Worm (Caenorhabditis elegans) whole organism, L1 larva: ENCODE data around the gene btb-8.

Source experiments
- C04F5.9 ChIP-seq: sonication (generic microtip); optimal IDR thresholded peaks from 2 replicates; lab custom pipeline; 2016; ENCODE audit warnings: missing genetic modification characterization, missing compliant biosample characterization
- C16A3.4 ChIP-seq: fragments of 150-350 bp; optimal IDR thresholded peaks from 2 replicates; lab custom pipeline; 2014; ENCODE audit warnings: missing biosample characterization, missing genetic modification characterization
- C34B4.2 ChIP-seq: sonication (generic microtip); optimal IDR thresholded peaks from 2 replicates; lab custom pipeline; 2017; ENCODE audit warnings: mild to moderate bottlenecking, missing genetic modification characterization, missing compliant biosample characterization
- F16B12.6 ChIP-seq: fragments of 150-350 bp; optimal IDR thresholded peaks from 2 replicates; lab custom pipeline; 2014; ENCODE audit warnings: missing biosample characterization, missing genetic modification characterization
- Y116A8C.19 ChIP-seq: sonication (generic microtip); optimal IDR thresholded peaks from 2 replicates; lab custom pipeline; 2016; ENCODE audit warnings: missing compliant biosample characterization, missing genetic modification characterization, borderline replicate concordance
- aha-1 ChIP-seq: fragments of 150-350 bp; optimal IDR thresholded peaks from 2 replicates; lab custom pipeline; 2014; ENCODE audit warnings: missing biosample characterization, missing genetic modification characterization
- alr-1 ChIP-seq: fragments of 200-800 bp; sonication (Bioruptor generic); optimal IDR thresholded peaks from 2 replicates; lab custom pipeline; 2018; ENCODE audit warnings: borderline replicate concordance, mild to moderate bottlenecking, missing genetic modification characterization, missing compliant biosample characterization
- ama-1 ChIP-seq: fragments of 150-350 bp; optimal IDR thresholded peaks from 2 replicates; lab custom pipeline; 2014
- blmp-1 ChIP-seq: fragments of 150-350 bp; optimal IDR thresholded peaks from 2 replicates; lab custom pipeline; 2014; ENCODE audit warnings: missing biosample characterization, missing genetic modification characterization
- ceh-8 ChIP-seq: fragments of 200-800 bp; sonication (Bioruptor generic); optimal IDR thresholded peaks from 2 replicates; lab custom pipeline; 2018; ENCODE audit warnings: mild to moderate bottlenecking, missing genetic modification characterization, moderate library complexity, missing compliant biosample characterization
- ceh-82 ChIP-seq, 3 experiments: fragments of 150-350 bp in 1 of 3; sonication (generic microtip) in 2 of 3; optimal IDR thresholded peaks; 2 replicates each; lab custom pipeline; 2014 to 2017; ENCODE audit warnings: missing biosample characterization in 3 of 3, missing genetic modification characterization in 3 of 3
- ceh-88 ChIP-seq: fragments of 200-800 bp; sonication (Bioruptor generic); IDR thresholded peaks from 2 replicates; pipeline ENCODE4 v1.3.6; 2022; ENCODE audit warnings: missing genetic modification characterization, missing compliant biosample characterization
- ceh-90 ChIP-seq: sonication (generic microtip); optimal IDR thresholded peaks from 2 replicates; lab custom pipeline; 2016; ENCODE audit warnings: missing genetic modification characterization, missing compliant biosample characterization
- dpl-1 ChIP-seq, 3 experiments: fragments of 150-350 bp in 2 of 3; sonication (generic microtip) in 1 of 3; optimal IDR thresholded peaks; 2 replicates each; lab custom pipeline; 2014 to 2017; ENCODE audit warnings: missing biosample characterization in 3 of 3, missing genetic modification characterization in 3 of 3, missing genetic modification reagents in 3 of 3
- elt-2 ChIP-seq: sonication (generic microtip); optimal IDR thresholded peaks from 2 replicates; lab custom pipeline; 2016; ENCODE audit warnings: missing genetic modification characterization, mild to moderate bottlenecking, inconsistent platforms, missing compliant biosample characterization, missing genetic modification reagents
- fkh-10 ChIP-seq: sonication (generic microtip); optimal IDR thresholded peaks from 2 replicates; lab custom pipeline; 2017; ENCODE audit warnings: missing biosample characterization, missing genetic modification reagents, missing genetic modification characterization
- fos-1 ChIP-seq: fragments of 150-350 bp; optimal IDR thresholded peaks from 2 replicates; lab custom pipeline; 2014; ENCODE audit warnings: missing biosample characterization, missing genetic modification characterization
- irx-1 ChIP-seq: sonication (generic microtip); optimal IDR thresholded peaks from 2 replicates; lab custom pipeline; 2016; ENCODE audit warnings: missing genetic modification characterization, missing compliant biosample characterization
- jun-1 ChIP-seq: fragments of 150-350 bp; optimal IDR thresholded peaks from 2 replicates; lab custom pipeline; 2014; ENCODE audit warnings: missing biosample characterization, missing genetic modification reagents, missing genetic modification characterization
- lin-15B ChIP-seq: fragments of 150-350 bp; sonication (generic microtip); optimal IDR thresholded peaks from 3 replicates; lab custom pipeline; 2014; ENCODE audit warnings: missing biosample characterization, missing genetic modification characterization
- lin-35 ChIP-seq, 2 experiments: fragments of 150-350 bp; optimal IDR thresholded peaks; 2 replicates each; lab custom pipeline; 2014; ENCODE audit warnings: missing biosample characterization in 2 of 2, missing genetic modification characterization in 2 of 2, missing genetic modification reagents in 2 of 2
- lir-3 ChIP-seq: sonication (generic microtip); optimal IDR thresholded peaks from 2 replicates; lab custom pipeline; 2016; ENCODE audit warnings: mild to moderate bottlenecking, missing genetic modification characterization, moderate library complexity, missing compliant biosample characterization; ENCODE audit not compliant: poor library complexity
- lsy-2 ChIP-seq, 2 experiments: fragments of 150-350 bp; optimal IDR thresholded peaks; 2 replicates each; lab custom pipeline; 2014; ENCODE audit warnings: missing biosample characterization in 2 of 2, missing genetic modification characterization in 2 of 2
- nhr-20 ChIP-seq: sonication (generic microtip); optimal IDR thresholded peaks from 2 replicates; lab custom pipeline; 2016; ENCODE audit warnings: mild to moderate bottlenecking, missing genetic modification characterization, missing compliant biosample characterization
- nhr-237 ChIP-seq: fragments of 150-350 bp; optimal IDR thresholded peaks from 2 replicates; lab custom pipeline; 2014; ENCODE audit warnings: missing biosample characterization, missing genetic modification characterization
- nhr-47 ChIP-seq: sonication (generic microtip); optimal IDR thresholded peaks from 2 replicates; lab custom pipeline; 2016; ENCODE audit warnings: mild to moderate bottlenecking, missing genetic modification characterization, moderate library complexity, missing compliant biosample characterization
- nhr-71 ChIP-seq: sonication (generic microtip); optimal IDR thresholded peaks from 2 replicates; lab custom pipeline; 2016; ENCODE audit warnings: mild to moderate bottlenecking, missing genetic modification characterization, moderate library complexity, missing compliant biosample characterization
- nhr-77 ChIP-seq: fragments of 150-350 bp; optimal IDR thresholded peaks from 2 replicates; lab custom pipeline; 2014; ENCODE audit warnings: missing biosample characterization, missing genetic modification characterization
- nhr-84 ChIP-seq: sonication (generic microtip); optimal IDR thresholded peaks from 2 replicates; lab custom pipeline; 2017; ENCODE audit warnings: missing biosample characterization, missing genetic modification characterization
- nhr-85 ChIP-seq: sonication (generic microtip); peaks from one replicate; lab custom pipeline; 2016; ENCODE audit warnings: missing genetic modification characterization, inconsistent platforms, missing compliant biosample characterization
- nhr-90 ChIP-seq: sonication (generic microtip); optimal IDR thresholded peaks from 2 replicates; lab custom pipeline; 2016; ENCODE audit warnings: mild to moderate bottlenecking, missing genetic modification characterization, missing compliant biosample characterization; ENCODE audit not compliant: poor library complexity
- pax-3 ChIP-seq: fragments of 200-800 bp; sonication (Bioruptor generic); optimal IDR thresholded peaks from 2 replicates; lab custom pipeline; 2018; ENCODE audit warnings: mild to moderate bottlenecking, missing genetic modification characterization, moderate library complexity, missing compliant biosample characterization
- pqm-1 ChIP-seq: sonication (generic microtip); optimal IDR thresholded peaks from 3 replicates; lab custom pipeline; 2017; ENCODE audit warnings: missing biosample characterization, missing genetic modification characterization
- swsn-7 ChIP-seq: sonication (generic microtip); optimal IDR thresholded peaks from 2 replicates; lab custom pipeline; 2016; ENCODE audit warnings: missing genetic modification characterization, missing compliant biosample characterization
- tlp-1 ChIP-seq: fragments of 150-350 bp; optimal IDR thresholded peaks from 2 replicates; lab custom pipeline; 2014; ENCODE audit warnings: missing biosample characterization, missing genetic modification characterization
- unc-30 ChIP-seq: sonication (generic microtip); optimal IDR thresholded peaks from 2 replicates; lab custom pipeline; 2017; ENCODE audit warnings: missing biosample characterization, missing genetic modification characterization
- unc-86 ChIP-seq: sonication (generic microtip); optimal IDR thresholded peaks from 2 replicates; lab custom pipeline; 2016; ENCODE audit warnings: missing genetic modification characterization, missing compliant biosample characterization
- ztf-11 ChIP-seq, 2 experiments: sonication (generic microtip); optimal IDR thresholded peaks; 2 replicates each; lab custom pipeline; 2016 to 2017; ENCODE audit warnings: missing genetic modification characterization in 2 of 2, missing biosample characterization in 1 of 2, missing compliant biosample characterization in 1 of 2

Gene btb-8

DNA sequence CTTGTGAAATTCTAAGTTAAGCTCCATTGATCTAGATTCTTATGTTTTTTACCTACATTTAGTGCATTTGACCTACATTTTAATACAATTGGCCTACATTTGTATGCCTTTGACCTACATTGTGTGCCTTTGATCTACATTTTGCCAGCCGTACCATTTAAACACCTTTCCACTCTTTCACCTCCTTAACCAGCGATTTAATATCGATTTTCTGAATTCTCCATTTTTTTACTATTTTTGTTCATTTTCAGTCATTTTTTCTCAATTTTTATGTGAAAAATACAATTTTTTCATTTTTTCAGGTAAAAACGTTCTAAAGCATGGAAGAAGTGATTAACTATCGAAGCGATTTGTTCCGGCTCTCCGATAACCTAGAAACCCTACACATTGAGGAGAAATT, 9.6 kb upstream of the btb-8 start, which contains the start of gene btb-7 (continued):
- TF ChIP-seq nhr-71 (tag; lab: Kevin White, UChicago): no peak
- no peak for TF ChIP-seq dpl-1 (GFP tag; optimal IDR thresholded peaks at IDR 0.05; lab: Kevin White, UChicago)
- TF ChIP-seq aha-1 (tag; lab: Kevin White, UChicago): no peak
- TF ChIP-seq fos-1 (tag; lab: Kevin White, UChicago): no peak
- TF ChIP-seq, all 84 proteins: peak for 0

DNA sequence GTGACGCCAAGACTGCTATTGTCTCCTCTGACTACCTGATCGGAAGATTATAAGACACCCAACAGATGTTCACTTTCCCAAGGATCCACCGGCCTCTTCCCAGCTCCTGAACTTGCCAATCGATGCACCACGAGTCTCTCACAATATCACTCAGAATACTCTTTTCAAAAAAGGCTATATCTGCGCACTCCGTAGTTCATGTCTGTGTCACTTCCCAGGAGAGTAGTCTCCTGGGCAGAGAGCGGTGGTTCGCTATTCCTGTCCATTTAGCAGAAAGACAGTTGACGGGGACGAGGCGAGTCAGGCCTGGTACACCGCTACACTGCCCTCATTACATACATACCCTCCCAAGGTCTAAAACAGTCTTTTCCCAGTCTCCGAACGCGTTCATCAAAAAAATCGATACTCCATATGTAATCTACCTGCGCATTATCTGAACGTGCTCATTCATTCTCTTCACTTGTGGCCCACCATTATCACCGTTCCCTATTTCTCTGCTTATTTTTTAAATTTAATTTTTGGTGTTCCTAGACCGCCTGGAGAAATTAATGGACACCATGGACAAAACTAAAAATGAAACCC, 7.7 kb upstream of the btb-8 start, which contains the start of gene btb-6:
btb-6 (plus strand) TSS at position 532 of the 582 bp plus-strand sequence.
- no peak for TF ChIP-seq blmp-1
- TF ChIP-seq pqm-1 (tag; lab: Kevin White, UChicago): no peak

DNA sequence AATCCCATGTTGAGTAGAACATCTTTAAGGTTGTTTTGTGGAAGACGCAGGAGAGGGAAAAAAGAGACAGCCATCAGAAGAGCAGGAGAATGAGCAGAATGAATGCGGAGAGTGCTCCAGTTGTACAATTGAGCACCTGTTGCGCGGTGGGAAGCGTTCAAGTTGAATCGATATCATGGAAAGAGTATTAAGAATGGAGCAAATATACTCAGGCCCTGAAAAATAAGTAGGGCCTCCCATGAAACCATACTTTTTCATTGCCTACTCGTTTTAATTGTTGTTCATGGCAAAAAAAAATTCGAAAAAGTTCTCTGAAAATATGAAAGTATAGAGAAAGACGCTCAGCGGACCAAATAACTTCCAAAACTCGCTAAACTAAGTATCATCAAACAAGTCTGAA, 3.4 kb upstream of the btb-8 start, which contains the start of gene fbxb-48:
fbxb-48 (minus strand) TSS at position 101 of the 400 bp plus-strand sequence.
- TF ChIP-seq ceh-88 (GFP tag; lab: Robert Waterston, UW): no peak
- TF ChIP-seq ceh-90 (tag; lab: Kevin White, UChicago): no peak
- no peak for TF ChIP-seq fos-1 (tag; lab: Kevin White, UChicago)
- no peak for TF ChIP-seq ceh-8 (GFP tag; lab: Kevin White, UChicago)
- no peak for TF ChIP-seq Y116A8C.19 (tag; lab: Kevin White, UChicago)
- TF ChIP-seq ceh-82 (tag; optimal IDR thresholded peaks at IDR 0.05; lab: Kevin White, UChicago): no peak
- TF ChIP-seq F16B12.6 (tag; lab: Kevin White, UChicago): no peak
- TF ChIP-seq nhr-47 (tag; lab: Kevin White, UChicago): no peak
- TF ChIP-seq C04F5.9 (tag; lab: Kevin White, UChicago): no peak
- no peak for TF ChIP-seq nhr-71 (tag; lab: Kevin White, UChicago)
- no peak for TF ChIP-seq tlp-1 (tag; lab: Kevin White, UChicago)
- no peak for TF ChIP-seq lsy-2 (tag; optimal IDR thresholded peaks at IDR 0.05; lab: Kevin White, UChicago)
- TF ChIP-seq ama-1 (lab: Kevin White, UChicago): no peak
- TF ChIP-seq irx-1 (tag; lab: Kevin White, UChicago): no peak
- TF ChIP-seq nhr-77: no peak

DNA sequence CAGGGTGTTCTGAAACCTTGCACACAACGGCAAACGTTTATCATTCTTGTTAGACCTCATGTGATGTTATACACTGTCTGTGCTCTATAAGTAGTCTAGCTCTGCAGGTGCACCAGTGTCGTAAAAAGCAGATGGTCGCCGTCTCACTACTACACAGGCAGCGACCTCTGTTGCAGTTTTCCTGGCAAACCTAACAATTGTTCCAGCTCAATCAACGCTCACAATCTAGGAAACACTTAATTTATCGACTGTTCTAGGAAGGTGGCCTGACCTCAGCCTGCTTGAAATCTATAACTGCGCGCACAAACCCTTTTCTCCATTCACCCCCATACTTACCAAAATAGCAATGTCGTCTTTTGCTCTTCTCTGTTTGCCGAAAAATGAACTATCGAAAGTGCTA, 1.7 kb downstream of the btb-8 start, which contains the start of gene fbxb-11:
fbxb-11 (plus strand) TSS at position 301 of the 400 bp plus-strand sequence.
- TF ChIP-seq pax-3 (tag; lab: Kevin White, UChicago): no peak
- no peak for TF ChIP-seq unc-86
- no peak for TF ChIP-seq lin-15B (tag; lab: Kevin White, UChicago)
- TF ChIP-seq Y116A8C.19 (tag; lab: Kevin White, UChicago): no peak
- TF ChIP-seq ceh-90 (tag; lab: Kevin White, UChicago): no peak
- no peak for TF ChIP-seq fos-1 (tag; lab: Kevin White, UChicago)
- TF ChIP-seq nhr-20: no peak
- no peak for TF ChIP-seq nhr-85 (tag; lab: Kevin White, UChicago)
- TF ChIP-seq nhr-90 (tag; lab: Kevin White, UChicago): no peak
- no peak for TF ChIP-seq swsn-7 (tag; lab: Kevin White, UChicago)
- no peak for TF ChIP-seq ztf-11 (tag; optimal IDR thresholded peaks at IDR 0.05; lab: Kevin White, UChicago)
- TF ChIP-seq blmp-1: no peak
- TF ChIP-seq ceh-88 (GFP tag; lab: Robert Waterston, UW): no peak
- TF ChIP-seq C16A3.4 (tag; lab: Kevin White, UChicago): no peak

DNA sequence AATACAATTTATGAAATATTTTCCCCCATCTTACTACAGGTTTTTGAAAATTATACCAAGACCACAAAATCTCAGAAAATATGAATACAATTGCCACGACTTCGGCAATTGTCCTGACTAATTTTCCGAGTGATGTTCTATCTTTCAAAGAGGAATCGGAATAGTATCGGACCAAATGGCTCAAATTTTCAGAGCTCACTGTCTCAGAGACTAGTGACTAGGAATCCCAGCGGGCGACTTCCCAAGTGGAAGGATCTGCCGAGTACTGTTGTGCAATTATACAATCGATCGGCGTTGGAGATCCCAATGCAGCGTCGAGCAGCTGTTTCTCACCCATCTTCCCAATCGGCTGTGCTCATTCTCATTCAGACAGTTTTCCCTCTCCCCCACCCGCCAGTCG, 3.2 kb downstream of the btb-8 start, which contains the start of gene F45C12.17:
F45C12.17 (plus strand) TSS at position 377 of the 400 bp plus-strand sequence.
- TF ChIP-seq fkh-10 (GFP tag; lab: Kevin White, UChicago): no peak
- TF ChIP-seq alr-1 (tag; lab: Kevin White, UChicago): no peak
- no peak for TF ChIP-seq elt-2
- no peak for TF ChIP-seq unc-30 (tag; lab: Kevin White, UChicago)
- TF ChIP-seq nhr-84 (tag; lab: Kevin White, UChicago): no peak
- TF ChIP-seq ztf-11 (tag; optimal IDR thresholded peaks at IDR 0.05; lab: Kevin White, UChicago): no peak
- no peak for TF ChIP-seq lin-35 (GFP tag; optimal IDR thresholded peaks at IDR 0.05; lab: Kevin White, UChicago)
- TF ChIP-seq nhr-237 (tag; lab: Kevin White, UChicago): no peak
- TF ChIP-seq jun-1: no peak
- no peak for TF ChIP-seq lir-3
- TF ChIP-seq C34B4.2 (tag; lab: Kevin White, UChicago): no peak
- TF ChIP-seq F16B12.6 (tag; lab: Kevin White, UChicago): no peak
- TF ChIP-seq, all 84 proteins: peak for 0
